Fruit fly (Drosophila melanogaster) whole organism, embryonic: ENCODE results near the gene roq.

Experiments used
- Bgb ChIP-seq: fragments of 200-800 bp; sonication (Bioruptor generic); IDR thresholded peaks from 2 replicates; pipeline ENCODE4 v1.3.6; 2022; ENCODE audit warnings: missing biosample characterization, missing genetic modification characterization; ENCODE audit not compliant: partially characterized antibody
- CG10267 ChIP-seq: fragments of 200-800 bp; sonication (Bioruptor generic); optimal IDR thresholded peaks from 2 replicates; lab custom pipeline; 2018; ENCODE audit warnings: missing biosample characterization, mild to moderate bottlenecking, missing genetic modification characterization, moderate library complexity
- CG10543 ChIP-seq: fragments of 200-800 bp; sonication (Bioruptor generic); optimal IDR thresholded peaks from 3 replicates; lab custom pipeline; 2017; ENCODE audit warnings: missing biosample characterization, mild to moderate bottlenecking, missing genetic modification characterization, moderate library complexity
- CG11085 ChIP-seq: fragments of 200-800 bp; sonication (Bioruptor generic); IDR thresholded peaks from 2 replicates; pipeline ENCODE4 v1.3.6; 2022; ENCODE audit warnings: missing biosample characterization, missing genetic modification characterization
- CG11696 ChIP-seq: fragments of 200-800 bp; sonication (Bioruptor generic); IDR thresholded peaks from 2 replicates; pipeline ENCODE4 v1.3.6; 2022; ENCODE audit warnings: missing biosample characterization, missing genetic modification characterization
- CG12219 ChIP-seq: fragments of 200-800 bp; sonication (Bioruptor generic); optimal IDR thresholded peaks from 3 replicates; lab custom pipeline; 2018; ENCODE audit warnings: missing biosample characterization, mild to moderate bottlenecking, missing genetic modification characterization
- CG12942 ChIP-seq: fragments of 200-800 bp; sonication (Bioruptor generic); optimal IDR thresholded peaks from 3 replicates; lab custom pipeline; 2016; ENCODE audit warnings: missing biosample characterization, missing genetic modification characterization
- CG14710 ChIP-seq: fragments of 200-800 bp; sonication (Bioruptor generic); optimal IDR thresholded peaks from 3 replicates; lab custom pipeline; 2019; ENCODE audit warnings: missing biosample characterization, mild to moderate bottlenecking, missing genetic modification characterization, moderate library complexity
- CG16813 ChIP-seq: fragments of 200-800 bp; sonication (Bioruptor generic); IDR thresholded peaks from 3 replicates; pipeline ENCODE4 v1.3.6; 2022; ENCODE audit warnings: missing biosample characterization, missing genetic modification characterization; ENCODE audit not compliant: partially characterized antibody
- CG17568 ChIP-seq: fragments of 200-800 bp; sonication (Bioruptor generic); optimal IDR thresholded peaks from 2 replicates; lab custom pipeline; 2018; ENCODE audit warnings: missing biosample characterization, mild to moderate bottlenecking, missing genetic modification characterization, moderate library complexity
- CG18599 ChIP-seq: fragments of 200-800 bp; sonication (Bioruptor generic); optimal IDR thresholded peaks from 3 replicates; lab custom pipeline; 2017; ENCODE audit warnings: missing biosample characterization, missing genetic modification characterization, mild to moderate bottlenecking, moderate library complexity, missing genetic modification reagents
- CG18619 ChIP-seq: fragments of 200-800 bp; sonication (Bioruptor generic); optimal IDR thresholded peaks from 3 replicates; lab custom pipeline; 2017; ENCODE audit warnings: missing biosample characterization, mild to moderate bottlenecking, missing genetic modification characterization
- CG2129 ChIP-seq: fragments of 200-800 bp; sonication (Bioruptor generic); IDR thresholded peaks from 2 replicates; pipeline ENCODE4 v1.3.6; 2022; ENCODE audit warnings: missing biosample characterization, missing genetic modification characterization; ENCODE audit not compliant: partially characterized antibody
- CG30403 ChIP-seq: fragments of 200-800 bp; sonication (Bioruptor generic); optimal IDR thresholded peaks from 3 replicates; lab custom pipeline; 2016; ENCODE audit warnings: missing biosample characterization, missing genetic modification characterization
- CG3838 ChIP-seq: fragments of 200-800 bp; sonication (Bioruptor generic); optimal IDR thresholded peaks from 3 replicates; lab custom pipeline; 2016; ENCODE audit warnings: missing biosample characterization, missing genetic modification characterization
- CG3847 ChIP-seq: fragments of 200-800 bp; sonication (Bioruptor generic); IDR thresholded peaks from 2 replicates; pipeline ENCODE4 v1.3.6; 2022; ENCODE audit warnings: missing biosample characterization, missing genetic modification characterization
- CG3995 ChIP-seq: fragments of 200-800 bp; sonication (Bioruptor generic); optimal IDR thresholded peaks from 3 replicates; lab custom pipeline; 2016; ENCODE audit warnings: missing biosample characterization, missing genetic modification characterization
- CG4424 ChIP-seq: fragments of 200-800 bp; sonication (Bioruptor generic); optimal IDR thresholded peaks from 3 replicates; lab custom pipeline; 2016; ENCODE audit warnings: missing biosample characterization, missing genetic modification characterization
- CG6683 ChIP-seq: fragments of 200-800 bp; sonication (Bioruptor generic); optimal IDR thresholded peaks from 2 replicates; lab custom pipeline; 2017; ENCODE audit warnings: missing biosample characterization, mild to moderate bottlenecking, missing genetic modification characterization, missing genetic modification reagents
- CG7928 ChIP-seq: fragments of 200-800 bp; sonication (Bioruptor generic); optimal IDR thresholded peaks from 2 replicates; lab custom pipeline; 2017; ENCODE audit warnings: missing biosample characterization, mild to moderate bottlenecking, missing genetic modification characterization
- CG7987 ChIP-seq: fragments of 200-800 bp; sonication (Bioruptor generic); optimal IDR thresholded peaks from 2 replicates; lab custom pipeline; 2018; ENCODE audit warnings: missing biosample characterization, mild to moderate bottlenecking, missing genetic modification characterization, moderate library complexity
- CG8089 ChIP-seq: fragments of 200-800 bp; sonication (Bioruptor generic); optimal IDR thresholded peaks from 3 replicates; lab custom pipeline; 2016; ENCODE audit warnings: missing biosample characterization, missing genetic modification characterization
- CrebB ChIP-seq: fragments of 200-800 bp; sonication (Bioruptor generic); optimal IDR thresholded peaks from 3 replicates; lab custom pipeline; 2018; ENCODE audit warnings: missing biosample characterization, mild to moderate bottlenecking, missing genetic modification characterization
- Dek ChIP-seq: fragments of 200-800 bp; sonication (Bioruptor generic); optimal IDR thresholded peaks from 3 replicates; lab custom pipeline; 2019; ENCODE audit warnings: missing biosample characterization, mild to moderate bottlenecking, missing genetic modification characterization, moderate library complexity
- Dll ChIP-seq: fragments of 200-800 bp; sonication (Bioruptor generic); IDR thresholded peaks from 4 replicates; pipeline ENCODE4 v1.3.6; 2022; ENCODE audit warnings: missing biosample characterization, missing genetic modification characterization; ENCODE audit not compliant: partially characterized antibody
- ERR ChIP-seq: fragments of 200-800 bp; sonication (Bioruptor generic); optimal IDR thresholded peaks from 2 replicates; lab custom pipeline; 2016; ENCODE audit warnings: missing biosample characterization, missing genetic modification characterization
- HHEX ChIP-seq: fragments of 200-800 bp; sonication (Bioruptor generic); optimal IDR thresholded peaks from 3 replicates; lab custom pipeline; 2017; ENCODE audit warnings: missing biosample characterization, mild to moderate bottlenecking, missing genetic modification characterization, missing genetic modification reagents
- Myb ChIP-seq: fragments of 200-800 bp; sonication (Bioruptor generic); optimal IDR thresholded peaks from 2 replicates; lab custom pipeline; 2016; ENCODE audit warnings: missing biosample characterization, missing genetic modification characterization
- NC2β ChIP-seq: fragments of 200-800 bp; sonication (Bioruptor generic); optimal IDR thresholded peaks from 2 replicates; lab custom pipeline; 2016; ENCODE audit warnings: missing biosample characterization, missing genetic modification characterization
- Stat92E ChIP-seq, 3 experiments: fragments of >200 bp in 2 of 3; fragments of 200-800 bp in 1 of 3; sonication (Bioruptor generic) in 1 of 3; optimal IDR thresholded peaks; 2 replicates each; lab custom pipeline; 2017 to 2019; ENCODE audit warnings: missing biosample characterization in 3 of 3, missing genetic modification characterization in 3 of 3, mild to moderate bottlenecking in 1 of 3, moderate library complexity in 1 of 3
- Taf1 ChIP-seq: fragments of 200-800 bp; sonication (Bioruptor generic); IDR thresholded peaks from 2 replicates; pipeline ENCODE4 v1.3.6; 2022; ENCODE audit warnings: missing biosample characterization, missing genetic modification characterization
- cato ChIP-seq: fragments of 200-800 bp; sonication (Bioruptor generic); optimal IDR thresholded peaks from 2 replicates; lab custom pipeline; 2016; ENCODE audit warnings: missing biosample characterization, missing genetic modification characterization, borderline replicate concordance
- chinmo ChIP-seq: fragments of 200-800 bp; sonication (Bioruptor generic); IDR thresholded peaks from 4 replicates; pipeline ENCODE4 v1.3.6; 2022; ENCODE audit warnings: missing biosample characterization, missing genetic modification characterization; ENCODE audit not compliant: partially characterized antibody
- chm ChIP-seq: fragments of 200-800 bp; sonication (Bioruptor generic); IDR thresholded peaks from 2 replicates; pipeline ENCODE4 v1.3.6; 2022; ENCODE audit warnings: missing biosample characterization, missing genetic modification characterization
- ems ChIP-seq: fragments of 200-800 bp; sonication (Bioruptor generic); optimal IDR thresholded peaks from 3 replicates; lab custom pipeline; 2016; ENCODE audit warnings: missing biosample characterization, missing genetic modification characterization
- gcm ChIP-seq: fragments of 200-800 bp; sonication (Bioruptor generic); optimal IDR thresholded peaks from 2 replicates; lab custom pipeline; 2019; ENCODE audit warnings: missing biosample characterization, mild to moderate bottlenecking, missing genetic modification characterization, moderate library complexity
- gro ChIP-seq: fragments of 200-800 bp; sonication (Bioruptor generic); optimal IDR thresholded peaks from 2 replicates; lab custom pipeline; 2016; ENCODE audit warnings: missing biosample characterization, missing genetic modification characterization
- her ChIP-seq: fragments of 200-800 bp; sonication (Bioruptor generic); optimal IDR thresholded peaks from 2 replicates; lab custom pipeline; 2016; ENCODE audit warnings: missing biosample characterization, missing genetic modification characterization
- prd ChIP-seq, 3 experiments: fragments of >200 bp in 2 of 3; fragments of 200-800 bp in 1 of 3; sonication (Bioruptor generic) in 1 of 3; optimal IDR thresholded peaks in 2 of 3; IDR thresholded peaks in 1 of 3; 2 replicates in 2 of 3; 3 replicates in 1 of 3; pipeline versions ENCODE4 v1.3.6 to Lab custom; 2017 to 2022; ENCODE audit warnings: missing biosample characterization in 1 of 3, missing genetic modification characterization in 1 of 3
- ro ChIP-seq: fragments of 200-800 bp; sonication (Bioruptor generic); IDR thresholded peaks from 2 replicates; pipeline ENCODE4 v1.3.6; 2022; ENCODE audit warnings: missing biosample characterization, missing genetic modification characterization
- shn ChIP-seq: fragments of 200-800 bp; sonication (Bioruptor generic); optimal IDR thresholded peaks from 3 replicates; lab custom pipeline; 2016; ENCODE audit warnings: missing biosample characterization, missing genetic modification characterization
- ssp ChIP-seq: fragments of 200-800 bp; sonication (Bioruptor generic); IDR thresholded peaks from 2 replicates; pipeline ENCODE4 v1.3.6; 2022; ENCODE audit warnings: missing biosample characterization, missing genetic modification characterization
- stwl ChIP-seq: fragments of 200-800 bp; sonication (Bioruptor generic); optimal IDR thresholded peaks from 3 replicates; lab custom pipeline; 2018; ENCODE audit warnings: missing biosample characterization, mild to moderate bottlenecking, missing genetic modification characterization, moderate library complexity
- wor ChIP-seq: fragments of 200-800 bp; sonication (Bioruptor generic); IDR thresholded peaks from 2 replicates; pipeline ENCODE4 v1.3.6; 2022; ENCODE audit warnings: missing biosample characterization, missing genetic modification characterization
- z ChIP-seq: fragments of 200-800 bp; sonication (Bioruptor generic); IDR thresholded peaks from 3 replicates; pipeline ENCODE4 v1.3.6; 2022; ENCODE audit warnings: missing biosample characterization, missing genetic modification characterization
- zen ChIP-seq: fragments of 200-800 bp; sonication (Bioruptor generic); optimal IDR thresholded peaks from 3 replicates; lab custom pipeline; 2018; ENCODE audit warnings: missing biosample characterization, mild to moderate bottlenecking, missing genetic modification characterization, moderate library complexity
- zfh1 ChIP-seq: fragments of 200-800 bp; sonication (Bioruptor generic); IDR thresholded peaks from 3 replicates; pipeline ENCODE4 v1.3.6; 2022; ENCODE audit warnings: missing biosample characterization, missing genetic modification characterization

roq gene

DNA sequence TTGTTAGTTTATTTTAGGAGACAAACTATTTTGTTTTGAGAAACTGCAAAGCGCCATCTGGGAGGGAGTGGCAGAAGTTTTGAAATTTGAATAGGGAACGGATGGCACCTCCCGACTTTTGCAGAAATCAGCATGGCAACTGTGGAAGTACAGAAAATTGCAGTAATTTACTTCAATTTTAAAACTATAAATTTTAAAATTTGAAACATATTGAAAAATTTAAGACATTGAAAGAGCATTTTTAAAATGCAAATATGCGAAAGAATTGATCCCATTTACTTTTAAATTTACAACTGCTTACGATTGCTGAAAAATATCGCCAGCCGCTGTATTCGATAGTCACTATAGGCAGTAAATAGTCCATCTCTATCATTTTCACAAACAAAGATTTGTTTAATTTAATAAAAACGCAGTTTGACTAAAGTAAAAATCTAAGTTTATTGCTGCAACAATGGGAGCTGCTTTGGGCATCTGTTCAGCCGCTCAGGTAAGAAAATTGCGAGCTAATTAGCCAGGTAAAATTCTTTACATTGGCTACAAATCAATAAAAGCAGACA lies 34.1 kb upstream of the roq start, which contains the start of gene Serinc (continued):
- TF ChIP-seq CG12942 (GFP tag; lab: Kevin White, UChicago) (peak; percentile 28), ERR (GFP tag; lab: Kevin White, UChicago) (no peak), wor (no peak; the same call in 1 of the 2 replicates), CG7928 (GFP tag; lab: Kevin White, UChicago) (peak; percentile 35), CG14710 (tag; lab: Kevin White, UChicago) (peak; percentile 86), gro (GFP tag; lab: Kevin White, UChicago) (peak; percentile 74), CG3838 (GFP tag; lab: Kevin White, UChicago) (peak; percentile 25), ro (GFP tag; lab: Robert Waterston, UW) (no peak), CG8089 (GFP tag; lab: Kevin White, UChicago) (peak; percentile 36), CG18599 (GFP tag; lab: Kevin White, UChicago) (no peak), Bgb (GFP tag; lab: Robert Waterston, UW) (peak; percentile 98), Dek (tag; lab: Kevin White, UChicago) (peak; percentile 25), CG6683 (GFP tag; lab: Kevin White, UChicago) (peak; percentile 32), ssp (GFP tag; lab: Robert Waterston, UW) (peak; percentile 39), shn (GFP tag; lab: Kevin White, UChicago) (peak; percentile 46), ems (GFP tag; lab: Kevin White, UChicago) (peak; percentile 42), CG3847 (peak; percentile 75), Dll (GFP tag; lab: Robert Waterston, UW) (peak; percentile 99)

DNA sequence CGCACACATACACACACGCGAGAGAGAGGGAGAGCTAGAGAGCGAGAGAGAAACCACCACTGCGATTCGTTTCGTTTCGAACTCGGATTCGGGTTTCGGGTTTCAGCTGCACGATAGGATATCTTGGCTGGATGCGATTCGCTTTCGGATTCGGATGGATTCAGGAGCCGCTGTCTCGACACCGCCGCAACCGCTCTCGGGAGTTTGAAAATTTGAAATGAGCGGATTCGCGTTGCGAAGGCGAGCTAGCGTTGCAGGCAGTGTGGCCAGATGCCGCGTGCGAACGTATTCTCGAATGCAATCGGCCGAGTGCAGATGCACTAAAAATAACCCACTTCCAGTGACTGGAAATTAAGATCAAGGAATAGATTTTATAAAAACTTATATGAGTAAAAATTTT lies 33.2 kb upstream of the roq start, which contains the start of gene fax:
fax (minus strand) TSS at position 263 of the 400 bp plus-strand sequence.
- TF ChIP-seq CG17568 (no peak), zfh1 (peak; percentile 13; the same call in 1 of the 3 replicates), CG12219 (peak; percentile 8), CG16813 (0 out of 3 replicates have a peak, but pooled peaks have one; percentile 8), gcm (GFP tag; lab: Kevin White, UChicago) (peak; percentile 37), cato (GFP tag; lab: Kevin White, UChicago) (no peak), CG2129 (no peak), NC2β (GFP tag; lab: Kevin White, UChicago) (peak; percentile 48), HHEX (no peak), CG11696 (peak; percentile 8; the same call in 1 of the 2 replicates), CrebB (tag; lab: Kevin White, UChicago) (peak; percentile 36), CG11085 (GFP tag; lab: Robert Waterston, UW) (no peak), CG10267 (tag; lab: Kevin White, UChicago) (peak; percentile 50), CG30403 (GFP tag; lab: Kevin White, UChicago) (no peak), Taf1 (GFP tag; lab: Robert Waterston, UW) (no peak), CG10543 (GFP tag; lab: Kevin White, UChicago) (peak; percentile 31), CG7928 (GFP tag; lab: Kevin White, UChicago) (no peak), chm (peak; percentile 78), Bgb (GFP tag; lab: Robert Waterston, UW) (peak; percentile 56; the same call in 1 of the 2 replicates), CG18619 (GFP tag; lab: Kevin White, UChicago) (peak; percentile 2), zen (tag; lab: Kevin White, UChicago) (peak; percentile 36), CG3995 (GFP tag; lab: Kevin White, UChicago) (peak; percentile 84), Stat92E (GFP tag; optimal IDR thresholded peaks at IDR 0.05; lab: Kevin White, UChicago) (peak in 1 of 3 experiments; percentile 85), Myb (GFP tag; lab: Kevin White, UChicago) (peak; percentile 54), CG7987 (GFP tag; lab: Kevin White, UChicago) (peak; percentile 69), stwl (tag; lab: Kevin White, UChicago) (peak; percentile 63), her (GFP tag; lab: Kevin White, UChicago) (peak; percentile 56), z (GFP tag; lab: Robert Waterston, UW) (no peak), prd (optimal IDR thresholded peaks at IDR 0.05; lab: Kevin White, UChicago) (no peak), prd (GFP tag; IDR thresholded peaks at IDR 0.05; lab: Robert Waterston, UW) (no peak; the same call in 2 of the 3 replicates), CG4424 (GFP tag; lab: Kevin White, UChicago) (no peak), chinmo (peak; percentile 96)
